Fruit fly (Drosophila melanogaster): ENCODE measurements around the gene sba.

Gene sba

DNA sequence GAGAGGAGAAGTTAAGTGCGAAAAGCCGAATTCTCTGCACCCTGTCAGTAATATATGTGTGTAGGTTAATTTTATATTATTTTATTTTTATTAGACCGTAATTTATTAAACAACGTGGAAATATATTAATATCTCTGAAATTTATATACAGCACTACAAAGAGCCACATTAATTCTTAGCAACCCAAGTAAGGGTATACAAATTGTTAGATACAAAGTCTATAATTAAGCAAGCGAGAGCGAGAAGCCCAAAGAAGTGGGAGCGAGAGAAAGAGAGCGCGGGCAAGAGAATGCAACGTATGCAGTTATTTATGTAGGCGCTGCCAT is 35.7 kb downstream of the sba start (continued):
- TF ChIP-seq Poxn (GFP tag; IDR thresholded peaks at IDR 0.05) (no peak), CG6175 (GFP tag; IDR thresholded peaks at IDR 0.05) (peak; percentile 58; the same call in 1 of the 3 replicates), p53 (GFP tag; optimal IDR thresholded peaks at IDR 0.05) (no peak), slp2 (GFP tag; optimal IDR thresholded peaks at IDR 0.05) (no peak), CG17829 (tag; optimal IDR thresholded peaks at IDR 0.05) (peak; percentile 98), Sox100B (GFP tag; optimal IDR thresholded peaks at IDR 0.05) (peak; percentile 92)

DNA sequence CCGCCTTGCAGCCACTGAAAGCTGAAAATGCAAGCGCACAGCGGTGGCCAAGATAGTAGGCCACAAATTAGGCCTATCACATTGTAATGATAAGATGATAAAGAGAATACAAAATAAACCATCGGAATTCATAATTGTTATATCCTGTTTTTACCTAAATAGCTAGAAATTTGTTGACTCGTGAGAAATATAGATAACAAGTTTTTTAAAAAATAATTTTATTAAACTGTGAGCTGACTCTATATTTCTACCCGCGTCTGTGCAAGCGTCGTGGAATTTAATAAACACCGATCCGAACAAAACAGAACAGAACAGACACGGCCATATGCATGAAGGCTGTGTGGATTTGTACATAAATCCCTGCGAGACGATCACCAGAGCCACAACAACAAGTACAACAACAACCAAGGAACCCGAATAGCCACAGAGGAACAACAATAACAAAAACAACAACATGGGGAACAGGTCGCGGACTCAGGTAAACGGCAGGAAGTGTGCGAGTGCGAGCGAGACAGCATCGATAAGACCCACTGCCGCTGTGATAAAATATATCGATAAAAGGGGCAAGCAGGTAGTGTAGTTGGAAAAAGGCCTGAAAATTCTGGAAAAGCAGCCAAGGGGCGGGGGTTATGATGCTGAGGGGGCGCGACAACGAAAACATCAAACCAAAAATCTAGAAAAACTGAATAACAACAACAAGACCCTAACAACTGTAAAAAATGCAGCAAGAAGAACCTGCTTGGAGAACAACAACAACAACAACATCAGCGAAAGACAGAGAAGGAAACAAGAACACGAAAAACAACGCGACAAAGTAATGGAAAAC is 36.3 kb downstream of the sba start:
- TF ChIP-seq fu2 (GFP tag; optimal IDR thresholded peaks at IDR 0.05) (peak; percentile 10), CG3995 (GFP tag; optimal IDR thresholded peaks at IDR 0.05) (no peak), vfl (GFP tag; optimal IDR thresholded peaks at IDR 0.05) (peak; percentile 52), ssp (GFP tag; IDR thresholded peaks at IDR 0.05) (peak; percentile 71), dm (GFP tag; optimal IDR thresholded peaks at IDR 0.05) (peak; percentile 53), nom (GFP tag; optimal IDR thresholded peaks at IDR 0.05) (peak; percentile 94), CG2120 (GFP tag; optimal IDR thresholded peaks at IDR 0.05) (peak; percentile 51), lmd (GFP tag; IDR thresholded peaks at IDR 0.05) (peak; percentile 81), pros (GFP tag; optimal IDR thresholded peaks at IDR 0.05) (peak; percentile 70), CG15479 (GFP tag; optimal IDR thresholded peaks at IDR 0.05) (peak; percentile 45), ci (GFP tag; IDR thresholded peaks at IDR 0.05) (peak; percentile 93), slp2 (GFP tag; optimal IDR thresholded peaks at IDR 0.05) (peak; percentile 64), fru (optimal IDR thresholded peaks at IDR 0.05) (no peak), Six4 (GFP tag; optimal IDR thresholded peaks at IDR 0.05) (peak; percentile 86), Dll (GFP tag; IDR thresholded peaks at IDR 0.05; ENCODE audit: partially characterized antibody) (no peak), Dip2 (GFP tag; IDR thresholded peaks at IDR 0.05) (no peak), CG12219 (GFP tag; optimal IDR thresholded peaks at IDR 0.05) (peak; percentile 84), crp (GFP tag; optimal IDR thresholded peaks at IDR 0.05) (peak in 1 of 2 experiments; percentile 24), Jarid2 (GFP tag; optimal IDR thresholded peaks at IDR 0.05) (peak; percentile 54), CG9876 (GFP tag; optimal IDR thresholded peaks at IDR 0.05) (peak; percentile 32), Mes4 (GFP tag; optimal IDR thresholded peaks at IDR 0.05) (peak; percentile 79), Usf (GFP tag; optimal IDR thresholded peaks at IDR 0.05) (peak; percentile 76), CG42726 (GFP tag; IDR thresholded peaks at IDR 0.05; ENCODE audit: partially characterized antibody) (no peak), ken (GFP tag; IDR thresholded peaks at IDR 0.05) (peak; percentile 76; the same call in 2 of the 3 replicates), cg (GFP tag; optimal IDR thresholded peaks at IDR 0.05) (no peak), CG12769 (tag; optimal IDR thresholded peaks at IDR 0.05) (peak; percentile 22), CG1602 (GFP tag; optimal IDR thresholded peaks at IDR 0.05) (peak; percentile 83), ATbp (GFP tag; optimal IDR thresholded peaks at IDR 0.05) (peak; percentile 89), D (optimal IDR thresholded peaks at IDR 0.05) (no peak), D (GFP tag; optimal IDR thresholded peaks at IDR 0.05) (peak; percentile 93), ham (GFP tag; IDR thresholded peaks at IDR 0.05) (no peak), CG4328 (GFP tag; optimal IDR thresholded peaks at IDR 0.05) (peak; percentile 74), Hmx (GFP tag; optimal IDR thresholded peaks at IDR 0.05) (no peak), Neu2 (GFP tag; optimal IDR thresholded peaks at IDR 0.05; ENCODE audit: borderline replicate concordance) (peak; percentile 14), trem (tag; optimal IDR thresholded peaks at IDR 0.05) (peak; percentile 94), bcd (GFP tag; optimal IDR thresholded peaks at IDR 0.05) (peak; percentile 78), Hey (tag; optimal IDR thresholded peaks at IDR 0.05) (no peak), fd96Cb (tag; optimal IDR thresholded peaks at IDR 0.05) (peak; percentile 92), CG16815 (GFP tag; optimal IDR thresholded peaks at IDR 0.05) (peak; percentile 83), al (GFP tag; IDR thresholded peaks at IDR 0.05) (peak; percentile 9; the same call in 1 of the 2 replicates), pb (GFP tag; optimal IDR thresholded peaks at IDR 0.05) (peak; percentile 41), Stat92E (GFP tag; optimal IDR thresholded peaks at IDR 0.05) (no peak), btn (GFP tag; optimal IDR thresholded peaks at IDR 0.05) (peak; percentile 63)

All from whole organism, embryonic.